Fruit fly (Drosophila melanogaster): ENCODE results near the gene Ype.

The Ype gene

dm6 chrX:13394343-13394742, 7.1 kb upstream of the Ype start (continued):
- TF ChIP-seq cyc (GFP tag; optimal IDR thresholded peaks at IDR 0.05): peak; percentile 22
- TF ChIP-seq CG6163 (GFP tag; IDR thresholded peaks at IDR 0.05): 0 out of 3 replicates have a peak, but pooled peaks have one; percentile 34
- peak; percentile 37 for TF ChIP-seq Eip75B (GFP tag; optimal IDR thresholded peaks at IDR 0.05)
- TF ChIP-seq CG11902 (GFP tag; optimal IDR thresholded peaks at IDR 0.05): no peak
- TF ChIP-seq esn (GFP tag; optimal IDR thresholded peaks at IDR 0.05): peak; percentile 63
- no peak for TF ChIP-seq CG1621 (tag; optimal IDR thresholded peaks at IDR 0.05)
- no peak for TF ChIP-seq Eip93F (GFP tag; optimal IDR thresholded peaks at IDR 0.05)
- TF ChIP-seq spab (GFP tag; optimal IDR thresholded peaks at IDR 0.05): no peak
- TF ChIP-seq CG34406 (GFP tag; optimal IDR thresholded peaks at IDR 0.05): peak; percentile 35
- peak; percentile 46 for TF ChIP-seq Smox (GFP tag; optimal IDR thresholded peaks at IDR 0.05)
- TF ChIP-seq lz (GFP tag; optimal IDR thresholded peaks at IDR 0.05): peak; percentile 32
- TF ChIP-seq Sox102F (GFP tag; optimal IDR thresholded peaks at IDR 0.05): peak; percentile 58
- TF ChIP-seq CG8319 (GFP tag; optimal IDR thresholded peaks at IDR 0.05): no peak
- TF ChIP-seq CG15336 (GFP tag; IDR thresholded peaks at IDR 0.05): 0 out of 2 replicates have a peak, but pooled peaks have one; percentile 29
- TF ChIP-seq CG10669 (GFP tag; optimal IDR thresholded peaks at IDR 0.05): no peak
- TF ChIP-seq CG8632 (GFP tag; optimal IDR thresholded peaks at IDR 0.05): peak; percentile 15
- peak; percentile 16 for TF ChIP-seq pdm3 (GFP tag; optimal IDR thresholded peaks at IDR 0.05)
- peak; percentile 16 for TF ChIP-seq CG7368 (GFP tag; optimal IDR thresholded peaks at IDR 0.05)
- peak; percentile 67 for TF ChIP-seq Blimp-1 (GFP tag; optimal IDR thresholded peaks at IDR 0.05)
- TF ChIP-seq Hr38 (GFP tag; optimal IDR thresholded peaks at IDR 0.05): no peak
- TF ChIP-seq Sox15 (GFP tag; optimal IDR thresholded peaks at IDR 0.05): no peak
- peak; percentile 49 for TF ChIP-seq Hr39 (GFP tag; optimal IDR thresholded peaks at IDR 0.05)
- TF ChIP-seq dsx (GFP tag; optimal IDR thresholded peaks at IDR 0.05; ENCODE audit: poor library complexity, severe bottlenecking): peak; percentile 59

DNA sequence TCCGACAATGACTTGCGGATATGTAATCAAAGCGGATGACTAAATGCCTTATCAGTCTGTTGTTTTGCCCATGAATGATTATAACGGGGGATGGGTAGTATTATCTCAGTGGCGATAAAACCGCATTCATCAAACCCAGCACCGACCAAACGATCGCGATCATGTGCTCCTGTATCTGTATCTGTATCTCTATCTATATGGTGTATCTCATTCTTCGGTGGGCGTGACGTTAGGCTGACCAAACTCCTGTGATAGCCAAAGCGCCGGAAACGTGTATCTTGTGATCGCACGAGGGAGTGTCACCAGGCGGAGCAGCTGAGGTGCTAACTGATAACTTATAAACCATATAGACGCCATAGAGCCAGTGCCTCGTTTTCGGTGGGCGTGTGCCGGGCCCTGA, 5.5 kb upstream of the Ype start:
- no peak for TF ChIP-seq pdm3 (GFP tag; optimal IDR thresholded peaks at IDR 0.05)
- no peak for TF ChIP-seq CG3919 (GFP tag; optimal IDR thresholded peaks at IDR 0.05)
- TF ChIP-seq fd59A (GFP tag; optimal IDR thresholded peaks at IDR 0.05): no peak
- TF ChIP-seq CG11762 (GFP tag; optimal IDR thresholded peaks at IDR 0.05; ENCODE audit: insufficient read depth): no peak
- TF ChIP-seq Gug (GFP tag; IDR thresholded peaks at IDR 0.05): no peak
- no peak for TF ChIP-seq CG7368 (GFP tag; optimal IDR thresholded peaks at IDR 0.05)
- TF ChIP-seq fkh (GFP tag; optimal IDR thresholded peaks at IDR 0.05): no peak
- no peak for TF ChIP-seq Hr38 (GFP tag; optimal IDR thresholded peaks at IDR 0.05)
- TF ChIP-seq topi (GFP tag; optimal IDR thresholded peaks at IDR 0.05): no peak
- TF ChIP-seq esn (GFP tag; optimal IDR thresholded peaks at IDR 0.05): no peak
- TF ChIP-seq CG10669 (GFP tag; optimal IDR thresholded peaks at IDR 0.05): no peak
- no peak for TF ChIP-seq CG4318 (GFP tag; optimal IDR thresholded peaks at IDR 0.05)
- no peak for TF ChIP-seq Eip93F (GFP tag; optimal IDR thresholded peaks at IDR 0.05)
- no peak for TF ChIP-seq CG6808 (GFP tag; optimal IDR thresholded peaks at IDR 0.05)
- TF ChIP-seq CG32006 (GFP tag; optimal IDR thresholded peaks at IDR 0.05): no peak
- TF ChIP-seq ss (GFP tag; optimal IDR thresholded peaks at IDR 0.05): no peak
- TF ChIP-seq salr (GFP tag; optimal IDR thresholded peaks at IDR 0.05): no peak
- no peak for TF ChIP-seq eg (GFP tag; IDR thresholded peaks at IDR 0.05)

DNA sequence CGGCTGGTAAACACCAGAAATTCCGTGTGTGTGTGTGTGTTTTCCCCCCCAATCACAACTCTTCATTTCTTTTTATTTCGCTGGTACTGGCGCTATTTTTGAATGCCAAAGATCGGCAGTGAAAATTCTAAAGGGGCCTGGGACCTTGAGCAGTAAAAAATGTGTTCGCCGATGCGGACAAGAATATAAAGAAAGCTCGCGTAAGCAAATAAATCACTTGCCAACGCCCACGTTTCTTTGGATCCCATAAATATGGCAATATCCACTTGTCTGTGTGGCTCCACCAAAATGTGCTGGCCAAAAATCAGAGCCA, 4.8 kb upstream of the Ype start:
- TF ChIP-seq CG8319 (GFP tag; optimal IDR thresholded peaks at IDR 0.05) (no peak), CG7368 (GFP tag; optimal IDR thresholded peaks at IDR 0.05) (no peak), Sox15 (GFP tag; optimal IDR thresholded peaks at IDR 0.05) (no peak), esn (GFP tag; optimal IDR thresholded peaks at IDR 0.05) (no peak)
